Worm (Caenorhabditis elegans): Measurements from ENCODE around the gene F08F1.9.

- no peak for TF ChIP-seq pha-4 (tag; optimal IDR thresholded peaks at IDR 0.05)
- no peak for TF ChIP-seq chd-7 (tag; optimal IDR thresholded peaks at IDR 0.05)
- TF ChIP-seq unc-62 (GFP tag; optimal IDR thresholded peaks at IDR 0.05), result no peak
- no peak for TF ChIP-seq fkh-3 (tag; optimal IDR thresholded peaks at IDR 0.05)
- TF ChIP-seq egl-44 (GFP tag; IDR thresholded peaks at IDR 0.05), result no peak
- no peak for TF ChIP-seq snpc-4 (GFP tag; optimal IDR thresholded peaks at IDR 0.05)
- no peak for TF ChIP-seq snpc-4 (tag; optimal IDR thresholded peaks at IDR 0.05)
- no peak for TF ChIP-seq ama-1 (optimal IDR thresholded peaks at IDR 0.05)
- TF ChIP-seq ama-1 (GFP tag; optimal IDR thresholded peaks at IDR 0.05), result no peak
- TF ChIP-seq hrde-1 (tag; optimal IDR thresholded peaks at IDR 0.05; ENCODE audit: borderline replicate concordance), result no peak
- no peak for TF ChIP-seq Y53G8AR.9 (GFP tag; conservative IDR thresholded peaks at IDR 0.05)
These were observed 19.1 kb downstream of the F08F1.9 start for ce11 chrX:8391505-8391904.
